Worm (Caenorhabditis elegans): ENCODE data around the gene nhr-263.

Gene nhr-263

DNA sequence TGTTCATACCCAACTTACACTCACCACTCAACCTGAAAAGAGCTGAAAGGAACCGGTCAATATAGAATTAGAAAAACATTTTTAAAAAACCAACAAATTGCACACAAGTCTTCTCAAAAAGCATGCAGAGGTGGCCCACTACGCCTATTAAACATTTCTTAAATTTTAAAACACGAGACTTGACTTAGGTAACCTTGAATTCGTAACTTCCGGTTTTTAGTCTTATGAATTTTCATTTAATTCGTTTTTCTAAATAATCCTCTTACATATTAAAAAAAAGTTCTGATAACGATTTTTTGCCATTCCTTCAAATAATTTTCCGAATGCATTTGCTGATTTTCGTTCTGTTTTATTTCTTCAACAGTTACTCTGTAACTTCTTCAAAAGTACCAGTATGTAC, 13.8 kb downstream of the nhr-263 start, which contains the start of gene clec-7:
Gene clec-7 (plus strand): TSS at position 301 of the 400 bp plus-strand sequence.
- TF ChIP-seq fkh-10 (GFP tag; optimal IDR thresholded peaks at IDR 0.05) (no peak), C08G9.2 (tag; optimal IDR thresholded peaks at IDR 0.05) (no peak)

DNA sequence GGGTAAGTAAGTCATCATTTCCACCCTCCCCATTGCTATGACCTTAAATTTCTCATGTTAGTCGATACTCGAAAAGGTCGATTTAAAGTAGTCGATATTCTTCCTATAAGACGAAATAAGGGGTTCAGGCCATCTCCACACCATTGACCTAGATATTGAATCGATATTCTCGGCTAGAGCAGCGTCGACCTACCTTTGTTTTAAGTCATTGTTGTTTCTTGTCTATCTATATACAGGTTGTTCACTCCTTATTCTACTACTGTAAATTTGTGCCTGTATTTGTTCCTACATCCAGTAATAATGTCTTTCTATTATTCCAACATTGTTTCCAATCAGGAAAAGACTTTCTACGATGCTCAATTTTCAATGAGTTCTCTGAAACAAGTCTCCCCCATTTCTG, 14.9 kb downstream of the nhr-263 start, which contains the start of gene F10G2.4:
Gene F10G2.4 (plus strand): TSS at position 301 of the 400 bp plus-strand sequence.
- no peak for TF ChIP-seq elt-2 (tag; optimal IDR thresholded peaks at IDR 0.05)
- TF ChIP-seq ceh-19 (GFP tag; optimal IDR thresholded peaks at IDR 0.05): no peak
- TF ChIP-seq tbx-7 (tag; optimal IDR thresholded peaks at IDR 0.05): no peak
- no peak for TF ChIP-seq Y22D7AL.16 (tag; optimal IDR thresholded peaks at IDR 0.05)
- TF ChIP-seq ceh-14 (tag; optimal IDR thresholded peaks at IDR 0.05): no peak
- no peak for TF ChIP-seq pag-3 (tag; optimal IDR thresholded peaks at IDR 0.05; ENCODE audit: borderline replicate concordance)

DNA sequence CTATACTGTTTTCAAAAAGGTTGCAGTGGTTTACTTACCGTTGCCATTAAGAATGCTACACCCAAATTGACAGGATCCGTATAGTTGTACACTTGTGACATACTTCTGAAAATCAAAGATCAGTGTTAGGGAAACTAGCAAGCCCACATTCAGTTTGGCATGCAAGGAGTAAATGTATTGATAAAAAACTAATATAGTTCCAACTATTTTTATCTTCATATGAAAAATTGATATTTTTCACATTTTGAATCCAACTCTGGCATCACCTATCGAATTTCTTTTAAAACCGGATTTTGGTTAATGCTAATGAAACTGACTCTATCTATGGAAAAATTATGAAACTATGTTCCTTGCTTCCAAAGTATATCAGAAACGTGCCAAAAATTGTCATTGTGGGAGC, 16.6 kb downstream of the nhr-263 start, which contains the start of gene srx-92:
Gene srx-92 (minus strand): TSS at position 101 of the 400 bp plus-strand sequence.
- no peak for TF ChIP-seq pat-9 (tag; optimal IDR thresholded peaks at IDR 0.05)
- no peak for TF ChIP-seq che-1 (tag; optimal IDR thresholded peaks at IDR 0.05)
- TF ChIP-seq ceh-30 (tag; optimal IDR thresholded peaks at IDR 0.05): no peak
- TF ChIP-seq unc-86 (tag; optimal IDR thresholded peaks at IDR 0.05): no peak
- no peak for TF ChIP-seq hlh-13 (GFP tag; optimal IDR thresholded peaks at IDR 0.05)
- no peak for TF ChIP-seq elt-4 (tag; optimal IDR thresholded peaks at IDR 0.05)
- no peak for TF ChIP-seq unc-42 (tag; optimal IDR thresholded peaks at IDR 0.05)
- no peak for TF ChIP-seq ceh-31 (tag; optimal IDR thresholded peaks at IDR 0.05)
- no peak for TF ChIP-seq nhr-11 (tag; optimal IDR thresholded peaks at IDR 0.05)
- TF ChIP-seq C08G9.2 (tag; optimal IDR thresholded peaks at IDR 0.05): no peak
- TF ChIP-seq ceh-2 (tag; optimal IDR thresholded peaks at IDR 0.05): no peak
- TF ChIP-seq pax-1 (tag; optimal IDR thresholded peaks at IDR 0.05): no peak

DNA sequence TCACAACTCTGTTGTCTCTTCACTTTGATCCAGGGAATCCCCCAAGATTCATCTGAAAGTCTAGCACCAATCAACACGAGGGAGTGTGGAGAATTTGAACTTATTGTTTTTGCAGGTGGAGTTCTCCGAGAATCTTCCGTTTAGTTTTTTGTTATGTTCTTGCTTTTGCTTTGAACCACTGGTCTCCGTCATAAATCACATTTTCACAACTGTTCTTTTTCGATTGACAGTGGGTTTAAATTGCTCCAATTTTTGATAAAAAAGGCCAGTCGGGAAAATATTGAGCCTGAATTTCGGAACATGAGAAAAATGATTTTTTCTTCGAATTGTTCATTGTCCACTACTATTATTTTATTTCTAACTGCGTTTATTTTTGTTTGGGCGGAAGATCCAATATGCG, 19.9 kb downstream of the nhr-263 start, which contains the start of gene F10G2.10:
Gene F10G2.10 (plus strand): TSS at position 301 of the 400 bp plus-strand sequence.
- TF ChIP-seq elt-2 (tag; optimal IDR thresholded peaks at IDR 0.05) (no peak), hlh-8 (tag; optimal IDR thresholded peaks at IDR 0.05) (no peak), hlh-13 (GFP tag; optimal IDR thresholded peaks at IDR 0.05) (no peak), ceh-2 (tag; optimal IDR thresholded peaks at IDR 0.05) (no peak), dve-1 (tag; optimal IDR thresholded peaks at IDR 0.05) (no peak), elt-4 (tag; optimal IDR thresholded peaks at IDR 0.05) (no peak), ztf-16 (tag; optimal IDR thresholded peaks at IDR 0.05) (no peak), ceh-18 (tag; optimal IDR thresholded peaks at IDR 0.05) (no peak), Y22D7AL.16 (tag; optimal IDR thresholded peaks at IDR 0.05) (no peak), ceh-31 (tag; optimal IDR thresholded peaks at IDR 0.05) (no peak), ceh-22 (tag; optimal IDR thresholded peaks at IDR 0.05) (no peak)

DNA sequence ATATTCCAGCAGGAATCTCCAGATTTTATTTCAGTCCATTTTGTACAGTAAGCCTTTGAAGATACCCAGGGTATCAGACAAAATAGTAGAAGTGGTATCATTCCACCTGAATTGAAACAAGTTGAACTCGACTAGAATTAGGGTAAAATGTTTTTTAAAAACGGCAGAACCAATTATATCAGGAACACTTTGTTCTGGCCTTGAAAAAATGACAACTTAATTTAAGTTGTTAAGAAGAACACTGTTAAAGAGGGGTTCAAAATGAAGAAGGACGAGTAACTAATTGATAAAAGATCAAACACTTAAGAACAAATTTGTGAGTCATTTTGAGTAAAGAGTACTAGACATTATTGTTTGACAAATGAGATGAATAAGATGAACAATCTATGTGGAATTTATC, 20.9 kb downstream of the nhr-263 start, which contains the start of gene lmd-4:
Gene lmd-4 (minus strand): TSS at position 101 of the 400 bp plus-strand sequence.
- TF ChIP-seq unc-3 (GFP tag; conservative IDR thresholded peaks at IDR 0.05): no peak
- TF ChIP-seq unc-3 (tag; optimal IDR thresholded peaks at IDR 0.05): no peak
- no peak for TF ChIP-seq nhr-11 (tag; optimal IDR thresholded peaks at IDR 0.05)
- TF ChIP-seq hlh-30 (tag; optimal IDR thresholded peaks at IDR 0.05; ENCODE audit: insufficient read depth): no peak
- TF ChIP-seq fkh-10 (GFP tag; optimal IDR thresholded peaks at IDR 0.05): no peak
- no peak for TF ChIP-seq elt-4 (tag; optimal IDR thresholded peaks at IDR 0.05)
- TF ChIP-seq fkh-6 (tag; optimal IDR thresholded peaks at IDR 0.05): no peak
- no peak for TF ChIP-seq K09A11.1 (tag; optimal IDR thresholded peaks at IDR 0.05; ENCODE audit: insufficient read depth)
- TF ChIP-seq ets-4 (tag; optimal IDR thresholded peaks at IDR 0.05): no peak
- TF ChIP-seq pat-9 (tag; optimal IDR thresholded peaks at IDR 0.05): no peak
- TF ChIP-seq ref-2 (tag; optimal IDR thresholded peaks at IDR 0.05): no peak
- no peak for TF ChIP-seq che-1 (tag; optimal IDR thresholded peaks at IDR 0.05)
- no peak for TF ChIP-seq nfya-1 (tag; optimal IDR thresholded peaks at IDR 0.05)
- no peak for TF ChIP-seq ceh-24 (tag; optimal IDR thresholded peaks at IDR 0.05)
- TF ChIP-seq dmd-4 (tag; optimal IDR thresholded peaks at IDR 0.05; ENCODE audit: borderline replicate concordance): no peak
